Fruit fly (Drosophila melanogaster): ENCODE measurements around the gene Cp15.

Cp15 gene

DNA sequence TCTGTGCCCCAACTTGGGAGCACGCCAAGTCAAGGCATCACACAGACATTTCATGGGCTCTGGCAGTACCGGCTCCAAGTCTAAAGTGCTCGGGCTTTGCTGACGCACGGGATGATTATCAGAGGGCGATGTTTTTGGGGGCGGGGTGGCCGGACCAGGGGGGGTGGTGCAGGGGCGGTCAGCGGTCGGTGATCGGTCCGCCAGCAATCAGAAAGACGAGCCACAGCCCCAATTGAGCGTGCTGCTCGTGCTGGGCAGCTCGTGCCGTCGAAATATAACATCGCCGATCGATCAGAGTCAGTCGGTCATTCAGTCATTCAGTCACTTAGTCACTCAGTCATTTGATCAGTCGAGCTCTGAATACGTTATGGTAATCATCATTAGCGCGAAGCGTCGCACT is 30.4 kb upstream of the Cp15 start (continued):
- no peak for TF ChIP-seq CG1529 (GFP tag; optimal IDR thresholded peaks at IDR 0.05)
- TF ChIP-seq CG6175 (GFP tag; IDR thresholded peaks at IDR 0.05) = peak; percentile 81; the same call in 2 of the 3 replicates
- TF ChIP-seq lov (optimal IDR thresholded peaks at IDR 0.05) = no peak
- no peak for TF ChIP-seq lov (GFP tag; IDR thresholded peaks at IDR 0.05)
- no peak for TF ChIP-seq Hand (GFP tag; optimal IDR thresholded peaks at IDR 0.05)
- no peak for TF ChIP-seq Rx (GFP tag; IDR thresholded peaks at IDR 0.05)
- no peak for TF ChIP-seq CG10979 (tag; optimal IDR thresholded peaks at IDR 0.05)
- no peak for TF ChIP-seq CG15011 (GFP tag; optimal IDR thresholded peaks at IDR 0.05)
- no peak for TF ChIP-seq CG4282 (GFP tag; optimal IDR thresholded peaks at IDR 0.05)
- TF ChIP-seq CG8944 (GFP tag; optimal IDR thresholded peaks at IDR 0.05) = no peak
- no peak for TF ChIP-seq cas (GFP tag; IDR thresholded peaks at IDR 0.05)
- no peak for TF ChIP-seq Xrp1 (GFP tag; IDR thresholded peaks at IDR 0.05)
- no peak for TF ChIP-seq CG6854 (GFP tag; optimal IDR thresholded peaks at IDR 0.05)
- TF ChIP-seq hkb (optimal IDR thresholded peaks at IDR 0.05) = no peak
- TF ChIP-seq hkb (GFP tag; IDR thresholded peaks at IDR 0.05) = 0 out of 2 replicates have a peak, but pooled peaks have one; percentile 27
- TF ChIP-seq CG3407 (GFP tag; optimal IDR thresholded peaks at IDR 0.05) = no peak
- TF ChIP-seq CG17912 (GFP tag; optimal IDR thresholded peaks at IDR 0.05) = no peak
- TF ChIP-seq psq (GFP tag; optimal IDR thresholded peaks at IDR 0.05) = no peak
- no peak for TF ChIP-seq en (GFP tag; optimal IDR thresholded peaks at IDR 0.05)
- no peak for TF ChIP-seq Abd-B (GFP tag; optimal IDR thresholded peaks at IDR 0.05)
- TF ChIP-seq D19B (GFP tag; optimal IDR thresholded peaks at IDR 0.05) = no peak
- no peak for TF ChIP-seq CG10565 (GFP tag; optimal IDR thresholded peaks at IDR 0.05)
- TF ChIP-seq CTCF (GFP tag; optimal IDR thresholded peaks at IDR 0.05) = no peak
- no peak for TF ChIP-seq HmgD (GFP tag; optimal IDR thresholded peaks at IDR 0.05)
- no peak for TF ChIP-seq CG1024 (GFP tag; IDR thresholded peaks at IDR 0.05)
- no peak for TF ChIP-seq CG31365 (tag; optimal IDR thresholded peaks at IDR 0.05)
- TF ChIP-seq CG10654 (GFP tag; optimal IDR thresholded peaks at IDR 0.05) = no peak
- TF ChIP-seq CG8281 (tag; optimal IDR thresholded peaks at IDR 0.05) = peak; percentile 100
- TF ChIP-seq ranshi (GFP tag; IDR thresholded peaks at IDR 0.05) = no peak
- TF ChIP-seq Hr78 (GFP tag; optimal IDR thresholded peaks at IDR 0.05) = peak in 1 of 2 experiments; percentile 10
- no peak for TF ChIP-seq CG15479 (GFP tag; optimal IDR thresholded peaks at IDR 0.05)
- no peak for TF ChIP-seq fd102C (GFP tag; optimal IDR thresholded peaks at IDR 0.05)
- no peak for TF ChIP-seq ash1 (GFP tag; optimal IDR thresholded peaks at IDR 0.05)
- no peak for TF ChIP-seq HmgZ (tag; optimal IDR thresholded peaks at IDR 0.05)
- TF ChIP-seq Hey (tag; optimal IDR thresholded peaks at IDR 0.05) = peak; percentile 39
- no peak for TF ChIP-seq ind (GFP tag; optimal IDR thresholded peaks at IDR 0.05)
- TF ChIP-seq Lpt (GFP tag; optimal IDR thresholded peaks at IDR 0.05) = no peak
- no peak for TF ChIP-seq Scr (GFP tag; IDR thresholded peaks at IDR 0.05; ENCODE audit: partially characterized antibody)
- TF ChIP-seq lola (GFP tag; optimal IDR thresholded peaks at IDR 0.05) = no peak
- no peak for TF ChIP-seq TFAM (GFP tag; optimal IDR thresholded peaks at IDR 0.05)
- no peak for TF ChIP-seq tx (GFP tag; optimal IDR thresholded peaks at IDR 0.05)
- TF ChIP-seq trh (GFP tag; optimal IDR thresholded peaks at IDR 0.05) = no peak
- no peak for TF ChIP-seq Ssrp (tag; optimal IDR thresholded peaks at IDR 0.05)
- no peak for TF ChIP-seq bab2 (GFP tag; optimal IDR thresholded peaks at IDR 0.05)
- TF ChIP-seq slbo (GFP tag; IDR thresholded peaks at IDR 0.05) = no peak
- no peak for TF ChIP-seq nmo (GFP tag; optimal IDR thresholded peaks at IDR 0.05)
- TF ChIP-seq HHEX (GFP tag; optimal IDR thresholded peaks at IDR 0.05) = no peak
- TF ChIP-seq twi (tag; optimal IDR thresholded peaks at IDR 0.05) = no peak
- TF ChIP-seq Dref (GFP tag; IDR thresholded peaks at IDR 0.05) = no peak
- no peak for TF ChIP-seq CG13624 (GFP tag; optimal IDR thresholded peaks at IDR 0.05)
- TF ChIP-seq ase (GFP tag; IDR thresholded peaks at IDR 0.05) = no peak
- no peak for TF ChIP-seq CG6654 (GFP tag; optimal IDR thresholded peaks at IDR 0.05)
- no peak for TF ChIP-seq CG2875 (GFP tag; optimal IDR thresholded peaks at IDR 0.05)

Data from whole organism, embryonic.